Worm (Caenorhabditis elegans) whole organism, midembryonic: ENCODE results near the gene lmp-2.

Source experiments
- T22C8.4 ChIP-seq: fragments of 200-800 bp; sonication (Bioruptor generic); IDR thresholded peaks from 2 replicates; pipeline ENCODE4 v1.3.6; 2022; ENCODE audit warnings: missing genetic modification characterization, missing compliant biosample characterization
- flt-1 ChIP-seq: fragments of 200-800 bp; sonication (Bioruptor generic); IDR thresholded peaks from 2 replicates; pipeline ENCODE4 v1.3.6; 2022; ENCODE audit warnings: missing genetic modification characterization, missing compliant biosample characterization
- klf-2 ChIP-seq: fragments of 200-800 bp; sonication (Bioruptor generic); conservative IDR thresholded peaks from 2 replicates; pipeline ENCODE4 v1.3.6; 2022; ENCODE audit warnings: missing genetic modification reagents, missing genetic modification characterization, missing compliant biosample characterization
- med-1 ChIP-seq: sonication (generic microtip); optimal IDR thresholded peaks from 2 replicates; lab custom pipeline; 2017; ENCODE audit warnings: missing genetic modification characterization, mild to moderate bottlenecking, missing compliant biosample characterization, antibody characterized with exemption, missing genetic modification reagents; ENCODE audit not compliant: insufficient read depth
- tab-1 ChIP-seq: fragments of 200-800 bp; sonication (Bioruptor generic); IDR thresholded peaks from 2 replicates; pipeline ENCODE4 v1.3.6; 2022; ENCODE audit warnings: missing genetic modification characterization, missing compliant biosample characterization
- ztf-23 ChIP-seq: fragments of 200-800 bp; sonication (Bioruptor generic); IDR thresholded peaks from 2 replicates; pipeline ENCODE4 v1.3.6; 2022; ENCODE audit warnings: missing genetic modification reagents, missing genetic modification characterization, missing compliant biosample characterization

DNA sequence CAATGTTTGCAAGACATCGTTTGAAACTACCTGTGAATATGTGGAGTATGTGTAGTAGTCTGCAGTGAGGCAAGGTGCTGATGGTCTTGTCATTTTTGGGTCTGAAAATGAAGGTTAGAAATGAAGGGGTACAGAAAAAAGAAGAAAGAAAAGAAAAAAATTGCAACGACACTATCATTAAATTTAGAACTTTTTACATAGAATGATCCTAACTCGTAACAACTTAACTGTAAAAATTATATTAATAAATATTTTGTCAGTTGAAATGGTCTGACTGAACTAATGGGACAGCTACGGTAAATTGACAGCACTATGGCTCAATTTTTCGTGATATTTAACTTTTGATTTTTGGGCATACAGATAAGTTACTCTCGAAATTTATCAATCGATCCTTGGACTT lies 6.1 kb upstream of the lmp-2 start, which contains the start of gene C05D9.7:
- TF ChIP-seq klf-2 (GFP tag; lab: Robert Waterston, UW) (no peak), tab-1 (GFP tag; lab: Robert Waterston, UW) (no peak), T22C8.4 (GFP tag; lab: Robert Waterston, UW) (no peak), ztf-23 (GFP tag; lab: Robert Waterston, UW) (no peak), med-1 (GFP tag; lab: Kevin White, UChicago) (no peak), flt-1 (GFP tag; lab: Robert Waterston, UW) (no peak)
